Worm (Caenorhabditis elegans): ENCODE data around the gene Y94H6A.2.

Gene Y94H6A.2

ce11 chrIV:2725784-2726183 is 4.3 kb upstream of the Y94H6A.2 start, which contains the start of gene ubxn-2:
ubxn-2 (minus strand) TSS chrIV:2725819.
- TF ChIP-seq spr-3 (GFP tag; optimal IDR thresholded peaks at IDR 0.05), result peak; percentile 32
- TF ChIP-seq lin-39 (tag; optimal IDR thresholded peaks at IDR 0.05), result no peak
- peak; percentile 80 for TF ChIP-seq dve-1 (tag; optimal IDR thresholded peaks at IDR 0.05; ENCODE audit: insufficient read depth)
- no peak for TF ChIP-seq lin-15B (tag; optimal IDR thresholded peaks at IDR 0.05)
- TF ChIP-seq pha-4 (GFP tag; IDR thresholded peaks at IDR 0.05), result peak; percentile 67
- TF ChIP-seq pha-4 (tag; optimal IDR thresholded peaks at IDR 0.05), result no peak
- peak; percentile 27 for TF ChIP-seq duxl-1 (tag; optimal IDR thresholded peaks at IDR 0.05; ENCODE audit: poor library complexity)
- TF ChIP-seq arid-1 (GFP tag; conservative IDR thresholded peaks at IDR 0.05), result no peak
- peak; percentile 24 for TF ChIP-seq nhr-11 (tag; optimal IDR thresholded peaks at IDR 0.05)
- TF ChIP-seq T26A8.4 (GFP tag; IDR thresholded peaks at IDR 0.05), result peak; percentile 70
- TF ChIP-seq aha-1 (tag), result no peak
- no peak for TF ChIP-seq ztf-11 (tag; optimal IDR thresholded peaks at IDR 0.05)
- TF ChIP-seq ceh-28 (tag; optimal IDR thresholded peaks at IDR 0.05), result no peak
- peak in 1 of 2 experiments; percentile 89 for TF ChIP-seq lsy-2 (tag; optimal IDR thresholded peaks at IDR 0.05)
- TF ChIP-seq nhr-42 (GFP tag; IDR thresholded peaks at IDR 0.05), result peak; percentile 12; the same call in 1 of the 2 replicates
- TF ChIP-seq sdz-12 (GFP tag; optimal IDR thresholded peaks at IDR 0.05), result no peak
- peak; percentile 58 for TF ChIP-seq spr-1 (tag; optimal IDR thresholded peaks at IDR 0.05)
- TF ChIP-seq mdl-1 (tag; optimal IDR thresholded peaks at IDR 0.05), result peak in 1 of 2 experiments; percentile 52
- peak; percentile 65 for TF ChIP-seq mxl-3 (GFP tag; optimal IDR thresholded peaks at IDR 0.05)
- TF ChIP-seq dpl-1 (GFP tag; optimal IDR thresholded peaks at IDR 0.05), result peak; percentile 83
- no peak for TF ChIP-seq zfp-2 (tag; optimal IDR thresholded peaks at IDR 0.05)
- TF ChIP-seq pqm-1 (tag; optimal IDR thresholded peaks at IDR 0.05), result no peak
- TF ChIP-seq F37D6.2 (tag; optimal IDR thresholded peaks at IDR 0.05), result peak; percentile 48
- peak; percentile 80 for TF ChIP-seq hmg-1.1 (GFP tag; IDR thresholded peaks at IDR 0.05)
- TF ChIP-seq daf-8 (GFP tag; IDR thresholded peaks at IDR 0.05), result no peak
- no peak for TF ChIP-seq daf-16 (GFP tag; optimal IDR thresholded peaks at IDR 0.05)
- peak; percentile 34 for TF ChIP-seq daf-16 (tag; optimal IDR thresholded peaks at IDR 0.05)
- peak; percentile 29 for TF ChIP-seq T20F7.1 (GFP tag; optimal IDR thresholded peaks at IDR 0.05)
- TF ChIP-seq rbr-2 (tag; optimal IDR thresholded peaks at IDR 0.05), result peak; percentile 77
- TF ChIP-seq Y75B8A.6 (GFP tag; IDR thresholded peaks at IDR 0.05), result no peak
- peak; percentile 43 for TF ChIP-seq nhr-28 (tag; optimal IDR thresholded peaks at IDR 0.05)
- peak; percentile 28 for TF ChIP-seq nhr-48 (tag; optimal IDR thresholded peaks at IDR 0.05)
- no peak for TF ChIP-seq nhr-237 (tag; optimal IDR thresholded peaks at IDR 0.05)
- TF ChIP-seq ztf-7 (tag; optimal IDR thresholded peaks at IDR 0.05), result peak; percentile 80
- no peak for TF ChIP-seq skn-1 (tag; optimal IDR thresholded peaks at IDR 0.05)
- no peak for TF ChIP-seq saeg-2 (GFP tag; IDR thresholded peaks at IDR 0.05)
- peak; percentile 34 for TF ChIP-seq fkh-10 (GFP tag; optimal IDR thresholded peaks at IDR 0.05)
- no peak for TF ChIP-seq mxl-2 (GFP tag; conservative IDR thresholded peaks at IDR 0.05)
- peak; percentile 78 for TF ChIP-seq nhr-102 (tag; optimal IDR thresholded peaks at IDR 0.05)
- no peak for TF ChIP-seq Y48G9A.11 (GFP tag; IDR thresholded peaks at IDR 0.05)
- TF ChIP-seq snpc-1.2 (GFP tag; IDR thresholded peaks at IDR 0.05), result no peak
- peak; percentile 49 for TF ChIP-seq nhr-6 (tag; optimal IDR thresholded peaks at IDR 0.05)
- TF ChIP-seq zag-1 (tag; optimal IDR thresholded peaks at IDR 0.05), result no peak
- 0 out of 2 replicates have a peak, but pooled peaks have one; percentile 43 for TF ChIP-seq dmd-9 (GFP tag; IDR thresholded peaks at IDR 0.05)
- no peak for TF ChIP-seq F44E2.7 (GFP tag; IDR thresholded peaks at IDR 0.05)
- no peak for TF ChIP-seq snpc-4 (tag; optimal IDR thresholded peaks at IDR 0.05)
- TF ChIP-seq nhr-111 (GFP tag; optimal IDR thresholded peaks at IDR 0.05), result no peak
- peak; percentile 42; the same call in 1 of the 2 replicates for TF ChIP-seq lin-29 (GFP tag; IDR thresholded peaks at IDR 0.05)
- peak; percentile 59 for TF ChIP-seq lin-13 (GFP tag; optimal IDR thresholded peaks at IDR 0.05)
- no peak for TF ChIP-seq ceh-44 (GFP tag; IDR thresholded peaks at IDR 0.05)
- peak in 1 of 2 experiments; percentile 61 for TF ChIP-seq hif-1 (tag; optimal IDR thresholded peaks at IDR 0.05)
- peak; percentile 64 for TF ChIP-seq hlh-11 (tag; optimal IDR thresholded peaks at IDR 0.05)
- TF ChIP-seq dmd-6 (GFP tag; IDR thresholded peaks at IDR 0.05), result peak; percentile 72
